Worm (Caenorhabditis elegans): Measurements from ENCODE around the gene oac-29.

DNA sequence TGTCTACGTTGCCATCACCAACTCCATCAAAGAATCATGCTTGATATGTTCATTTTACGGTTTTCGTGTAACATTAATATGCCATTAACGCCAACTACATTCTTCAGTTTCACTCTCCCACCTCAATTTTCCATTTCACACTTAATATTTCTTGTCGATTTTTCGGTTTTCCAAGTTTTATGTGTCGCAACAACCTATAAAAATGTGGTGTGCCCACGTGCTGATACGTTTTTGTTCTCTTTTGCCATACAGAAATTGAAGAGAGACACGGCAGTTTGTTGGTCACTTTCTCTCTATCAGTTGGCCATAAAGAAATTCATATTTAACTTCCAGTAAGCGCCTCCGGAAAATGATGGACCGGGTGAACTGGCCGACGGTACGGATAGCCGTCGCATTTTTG, 47.2 kb upstream of the oac-29 start, which contains the start of gene cln-3.3:
- TF ChIP-seq him-1 (tag; optimal IDR thresholded peaks at IDR 0.05), result no peak
- no peak for TF ChIP-seq dao-5 (tag; optimal IDR thresholded peaks at IDR 0.05)

Measured in whole organism, L4/young adult.